Worm (Caenorhabditis elegans) whole organism, L4 larva: ENCODE data around the gene F33G12.7.

Experiments
- F10B5.3 ChIP-seq: sonication (generic microtip); optimal IDR thresholded peaks from 2 replicates; lab custom pipeline; 2016; ENCODE audit warnings: mild to moderate bottlenecking, missing genetic modification characterization, missing compliant biosample characterization
- F26F4.8 ChIP-seq: fragments of 200-800 bp; sonication (Bioruptor generic); conservative IDR thresholded peaks from 2 replicates; pipeline ENCODE4 v1.3.6; 2022; ENCODE audit warnings: missing genetic modification characterization, missing compliant biosample characterization
- F49E8.2 ChIP-seq: sonication (generic microtip); optimal IDR thresholded peaks from 2 replicates; lab custom pipeline; 2016; ENCODE audit warnings: missing compliant biosample characterization, mild to moderate bottlenecking, missing genetic modification characterization, borderline replicate concordance
- T20F7.1 ChIP-seq: fragments of 200-800 bp; sonication (Bioruptor generic); optimal IDR thresholded peaks from 2 replicates; lab custom pipeline; 2018; ENCODE audit warnings: mild to moderate bottlenecking, missing genetic modification characterization, missing compliant biosample characterization
- Y5F2A.4 ChIP-seq: fragments of 200-800 bp; sonication (Bioruptor generic); optimal IDR thresholded peaks from 2 replicates; lab custom pipeline; 2018; ENCODE audit warnings: mild to moderate bottlenecking, missing genetic modification characterization, missing compliant biosample characterization
- ZK337.2 ChIP-seq: fragments of 200-800 bp; sonication (Bioruptor generic); IDR thresholded peaks from 2 replicates; pipeline ENCODE4 v1.3.6; 2022; ENCODE audit warnings: missing genetic modification reagents, missing genetic modification characterization, missing compliant biosample characterization
- ZK546.5 ChIP-seq, 2 experiments: sonication (generic microtip); optimal IDR thresholded peaks; 2 replicates each; lab custom pipeline; 2017; ENCODE audit warnings: missing biosample characterization in 2 of 2, missing genetic modification characterization in 2 of 2
- aha-1 ChIP-seq: fragments of 150-350 bp; peaks from one replicate; lab custom pipeline; 2014; ENCODE audit warnings: missing biosample characterization, missing genetic modification characterization
- aly-2 ChIP-seq: sonication (generic microtip); optimal IDR thresholded peaks from 2 replicates; lab custom pipeline; 2018; ENCODE audit warnings: missing biosample characterization, missing genetic modification characterization
- ama-1 ChIP-seq: fragments of 150-350 bp; optimal IDR thresholded peaks from 2 replicates; lab custom pipeline; 2014; ENCODE audit warnings: inconsistent platforms, mixed read lengths
- ceh-62 ChIP-seq: sonication (generic microtip); optimal IDR thresholded peaks from 2 replicates; lab custom pipeline; 2017; ENCODE audit warnings: missing biosample characterization, missing genetic modification characterization
- ceh-82 ChIP-seq: sonication (generic microtip); optimal IDR thresholded peaks from 2 replicates; lab custom pipeline; 2017; ENCODE audit warnings: missing biosample characterization, missing genetic modification characterization
- cey-2 ChIP-seq: sonication (generic microtip); optimal IDR thresholded peaks from 3 replicates; lab custom pipeline; 2017; ENCODE audit warnings: missing genetic modification characterization, mild to moderate bottlenecking, missing compliant biosample characterization, antibody characterized with exemption, borderline replicate concordance; ENCODE audit not compliant: insufficient read depth
- ctbp-1 ChIP-seq: fragments of 200-800 bp; sonication (Bioruptor generic); IDR thresholded peaks from 2 replicates; pipeline ENCODE4 v1.3.6; 2022; ENCODE audit warnings: missing genetic modification reagents, missing genetic modification characterization, missing compliant biosample characterization
- daf-16 ChIP-seq, 3 experiments: sonication (generic microtip); optimal IDR thresholded peaks; 2 replicates each; lab custom pipeline; 2016 to 2017; ENCODE audit warnings: missing genetic modification characterization in 3 of 3, missing genetic modification reagents in 3 of 3, mild to moderate bottlenecking in 2 of 3, missing compliant biosample characterization in 2 of 3, missing biosample characterization in 1 of 3, moderate library complexity in 1 of 3
- daf-8 ChIP-seq: fragments of 200-800 bp; sonication (Bioruptor generic); IDR thresholded peaks from 2 replicates; pipeline ENCODE4 v1.3.6; 2022; ENCODE audit warnings: missing genetic modification characterization, missing compliant biosample characterization
- dmd-6 ChIP-seq: fragments of 200-800 bp; sonication (Bioruptor generic); IDR thresholded peaks from 2 replicates; pipeline ENCODE4 v1.3.6; 2022; ENCODE audit warnings: missing genetic modification reagents, missing genetic modification characterization, missing compliant biosample characterization
- dpl-1 ChIP-seq: fragments of 150-350 bp; optimal IDR thresholded peaks from 2 replicates; lab custom pipeline; 2014; ENCODE audit warnings: missing biosample characterization, missing genetic modification reagents, missing genetic modification characterization
- duxl-1 ChIP-seq: sonication (generic microtip); optimal IDR thresholded peaks from 2 replicates; lab custom pipeline; 2016; ENCODE audit warnings: mild to moderate bottlenecking, missing genetic modification characterization, moderate library complexity, missing compliant biosample characterization; ENCODE audit not compliant: poor library complexity
- dve-1 ChIP-seq: sonication (generic microtip); optimal IDR thresholded peaks from 2 replicates; lab custom pipeline; 2017; ENCODE audit warnings: antibody characterized with exemption, mild to moderate bottlenecking, missing genetic modification characterization, missing compliant biosample characterization; ENCODE audit not compliant: insufficient read depth
- fkh-10 ChIP-seq: fragments of 150-350 bp; optimal IDR thresholded peaks from 2 replicates; lab custom pipeline; 2014; ENCODE audit warnings: missing biosample characterization, missing genetic modification reagents, missing genetic modification characterization
- gei-8 ChIP-seq: fragments of 200-800 bp; sonication (Bioruptor generic); optimal IDR thresholded peaks from 2 replicates; lab custom pipeline; 2018; ENCODE audit warnings: mild to moderate bottlenecking, missing genetic modification characterization, missing compliant biosample characterization
- hlh-11 ChIP-seq: fragments of 200-800 bp; sonication (Bioruptor generic); optimal IDR thresholded peaks from 2 replicates; lab custom pipeline; 2018; ENCODE audit warnings: mild to moderate bottlenecking, missing genetic modification characterization, missing compliant biosample characterization
- hlh-30 ChIP-seq: sonication (generic microtip); optimal IDR thresholded peaks from 2 replicates; lab custom pipeline; 2017; ENCODE audit warnings: antibody characterized with exemption, mild to moderate bottlenecking, missing genetic modification characterization, missing compliant biosample characterization; ENCODE audit not compliant: insufficient read depth
- hmg-1.1 ChIP-seq: fragments of 200-800 bp; sonication (Bioruptor generic); IDR thresholded peaks from 2 replicates; pipeline ENCODE4 v1.3.6; 2022; ENCODE audit warnings: missing genetic modification reagents, missing genetic modification characterization, missing compliant biosample characterization
- jun-1 ChIP-seq: fragments of 150-350 bp; optimal IDR thresholded peaks from 2 replicates; lab custom pipeline; 2014; ENCODE audit warnings: missing biosample characterization, missing genetic modification reagents, missing genetic modification characterization
- lin-1 ChIP-seq: fragments of 200-800 bp; sonication (Bioruptor generic); IDR thresholded peaks from 2 replicates; pipeline ENCODE4 v1.3.6; 2022; ENCODE audit warnings: missing genetic modification reagents, missing genetic modification characterization, missing compliant biosample characterization
- lin-13 ChIP-seq: fragments of 150-350 bp; optimal IDR thresholded peaks from 2 replicates; lab custom pipeline; 2014; ENCODE audit warnings: missing biosample characterization, missing genetic modification reagents, missing genetic modification characterization
- lin-15B ChIP-seq: fragments of 150-350 bp; sonication (generic microtip); optimal IDR thresholded peaks from 3 replicates; lab custom pipeline; 2014; ENCODE audit warnings: missing biosample characterization, missing genetic modification characterization
- lsy-2 ChIP-seq, 2 experiments: fragments of 150-350 bp in 1 of 2; sonication (generic microtip) in 1 of 2; optimal IDR thresholded peaks; 2 replicates each; lab custom pipeline; 2014 to 2017; ENCODE audit warnings: missing biosample characterization in 2 of 2, missing genetic modification characterization in 2 of 2
- mxl-3 ChIP-seq: fragments of 200-800 bp; sonication (Bioruptor generic); optimal IDR thresholded peaks from 2 replicates; lab custom pipeline; 2018; ENCODE audit warnings: mild to moderate bottlenecking, missing genetic modification characterization, missing compliant biosample characterization
- nhr-10 ChIP-seq: fragments of 150-350 bp; optimal IDR thresholded peaks from 2 replicates; lab custom pipeline; 2014; ENCODE audit warnings: missing biosample characterization, missing genetic modification characterization
- nhr-11 ChIP-seq: fragments of 150-350 bp; optimal IDR thresholded peaks from 2 replicates; lab custom pipeline; 2014; ENCODE audit warnings: missing biosample characterization, missing genetic modification characterization
- nhr-111 ChIP-seq: fragments of 200-800 bp; sonication (Bioruptor generic); optimal IDR thresholded peaks from 2 replicates; lab custom pipeline; 2018; ENCODE audit warnings: mild to moderate bottlenecking, missing genetic modification characterization, missing compliant biosample characterization
- nhr-41 ChIP-seq: fragments of 200-800 bp; sonication (Bioruptor generic); IDR thresholded peaks from 2 replicates; pipeline ENCODE4 v1.3.6; 2022; ENCODE audit warnings: missing genetic modification reagents, missing genetic modification characterization, missing compliant biosample characterization
- pha-4 ChIP-seq, 2 experiments: fragments of 150-350 bp in 1 of 2; fragments of 200-800 bp in 1 of 2; sonication (Bioruptor generic) in 1 of 2; IDR thresholded peaks in 1 of 2; optimal IDR thresholded peaks in 1 of 2; 2 replicates each; pipeline versions ENCODE4 v1.3.6 to Lab custom; 2014 to 2022; ENCODE audit warnings: missing genetic modification characterization in 2 of 2, missing genetic modification reagents in 2 of 2, missing biosample characterization in 1 of 2, missing compliant biosample characterization in 1 of 2
- php-3 ChIP-seq: fragments of 200-800 bp; sonication (Bioruptor generic); IDR thresholded peaks from 2 replicates; pipeline ENCODE4 v1.3.6; 2022; ENCODE audit warnings: missing genetic modification reagents, missing genetic modification characterization, missing compliant biosample characterization
- pqm-1 ChIP-seq: sonication (generic microtip); optimal IDR thresholded peaks from 2 replicates; lab custom pipeline; 2017; ENCODE audit warnings: missing biosample characterization, missing genetic modification characterization
- rbr-2 ChIP-seq: sonication (generic microtip); optimal IDR thresholded peaks from 2 replicates; lab custom pipeline; 2016; ENCODE audit warnings: missing genotype, missing genetic modification characterization, missing compliant biosample characterization
- saeg-2 ChIP-seq: fragments of 200-800 bp; sonication (Bioruptor generic); IDR thresholded peaks from 2 replicates; pipeline ENCODE4 v1.3.6; 2022; ENCODE audit warnings: missing genetic modification reagents, missing genetic modification characterization, missing compliant biosample characterization
- set-16 ChIP-seq: fragments of 200-800 bp; sonication (Bioruptor generic); IDR thresholded peaks from 2 replicates; pipeline ENCODE4 v1.3.6; 2022; ENCODE audit warnings: missing genetic modification reagents, missing genetic modification characterization, missing compliant biosample characterization
- skn-1 ChIP-seq: fragments of 150-350 bp; optimal IDR thresholded peaks from 2 replicates; lab custom pipeline; 2014; ENCODE audit warnings: missing biosample characterization, missing genetic modification characterization
- spr-1 ChIP-seq: sonication (generic microtip); optimal IDR thresholded peaks from 2 replicates; lab custom pipeline; 2016; ENCODE audit warnings: mild to moderate bottlenecking, missing genetic modification characterization, missing compliant biosample characterization
- unc-62 ChIP-seq, 3 experiments: fragments of 150-350 bp in 1 of 3; sonication (generic microtip); optimal IDR thresholded peaks in 2 of 3; peaks in 1 of 3; 1 replicate in 1 of 3; 2 replicates in 2 of 3; lab custom pipeline; 2014 to 2017; ENCODE audit warnings: missing biosample characterization in 3 of 3, missing genetic modification characterization in 3 of 3, missing genetic modification reagents in 3 of 3, missing genotype in 1 of 3
- vab-7 ChIP-seq: fragments of 200-800 bp; sonication (Bioruptor generic); IDR thresholded peaks from 2 replicates; pipeline ENCODE4 v1.3.6; 2022; ENCODE audit warnings: missing genetic modification reagents, missing genetic modification characterization, missing compliant biosample characterization
- ztf-7 ChIP-seq: fragments of 150-350 bp; optimal IDR thresholded peaks from 2 replicates; lab custom pipeline; 2014; ENCODE audit warnings: missing biosample characterization, missing genetic modification characterization

Gene F33G12.7

DNA sequence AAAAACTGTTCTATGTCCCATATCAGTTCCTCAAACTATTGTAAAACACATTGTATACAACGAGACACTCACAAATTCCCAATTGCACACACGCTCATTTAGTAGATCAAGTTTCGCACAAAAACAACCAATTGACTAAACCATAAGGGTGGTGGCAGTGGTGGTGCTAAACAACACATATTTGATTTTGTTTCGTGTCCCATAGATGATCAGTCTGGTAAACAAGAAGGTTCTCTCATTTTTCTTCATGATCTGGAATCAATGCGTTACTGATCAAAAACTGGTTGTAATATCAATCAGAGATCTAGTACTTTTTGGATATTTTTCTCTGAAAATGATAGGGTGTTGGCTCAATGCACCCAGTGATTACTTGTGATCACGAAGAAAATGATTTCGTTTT, 21.9 kb downstream of the F33G12.7 start:
- TF ChIP-seq F10B5.3 (tag; lab: Kevin White, UChicago): no peak
- TF ChIP-seq aha-1 (tag; lab: Kevin White, UChicago): peak; percentile 24
- TF ChIP-seq unc-62 (GFP tag; optimal IDR thresholded peaks at IDR 0.05 in 1 of 2; lab: Kevin White, UChicago): peak in 1 of 2 experiments; percentile 77
- TF ChIP-seq unc-62 (tag; optimal IDR thresholded peaks at IDR 0.05; lab: Kevin White, UChicago): no peak
- TF ChIP-seq nhr-11 (tag; lab: Kevin White, UChicago): no peak

DNA sequence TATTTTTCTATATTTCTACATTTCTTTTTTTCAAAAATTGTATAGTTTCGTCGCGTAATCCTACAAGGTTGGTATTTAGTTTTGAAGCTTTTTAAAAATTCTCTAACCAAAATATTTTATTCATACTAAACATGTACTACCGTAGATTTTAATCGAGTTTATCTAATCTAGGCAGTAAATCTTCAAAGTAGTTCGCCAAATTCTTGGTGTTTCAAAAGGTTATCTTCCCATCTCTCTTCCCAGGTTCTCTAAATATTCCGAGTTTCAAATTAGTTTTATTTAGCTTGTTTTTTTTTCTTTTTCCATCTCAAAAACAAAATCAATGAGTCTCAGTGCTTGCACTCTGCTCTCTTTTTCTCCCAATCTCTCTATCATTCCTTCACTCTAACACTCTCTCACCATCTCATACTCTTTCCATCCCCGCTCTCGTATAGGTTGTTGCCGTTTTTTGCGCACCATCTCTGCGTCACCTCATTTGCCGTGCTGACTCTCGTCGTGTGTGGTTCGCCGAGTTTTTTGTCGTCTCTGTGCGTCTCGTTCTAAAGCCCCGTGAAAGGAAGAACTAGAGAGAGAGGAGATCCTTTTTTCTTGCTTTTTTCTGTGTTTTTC, 23.4 kb downstream of the F33G12.7 start:
- TF ChIP-seq F49E8.2 (tag; lab: Kevin White, UChicago): no peak
- TF ChIP-seq fkh-10 (GFP tag; lab: Kevin White, UChicago): peak; percentile 58
- TF ChIP-seq nhr-111 (GFP tag; lab: Kevin White, UChicago): no peak
- TF ChIP-seq lin-1 (GFP tag; lab: Robert Waterston, UW): no peak
- TF ChIP-seq ZK337.2 (GFP tag; lab: Robert Waterston, UW): no peak
- no peak for TF ChIP-seq pqm-1 (tag; lab: Kevin White, UChicago)
- TF ChIP-seq lin-15B (tag; lab: Kevin White, UChicago): no peak
- peak; percentile 89 for TF ChIP-seq hmg-1.1 (GFP tag; lab: Robert Waterston, UW)
- no peak for TF ChIP-seq cey-2 (tag; lab: Kevin White, UChicago)
- TF ChIP-seq T20F7.1: no peak
- TF ChIP-seq ceh-62 (tag; lab: Kevin White, UChicago): no peak
- TF ChIP-seq jun-1 (tag; lab: Kevin White, UChicago): no peak
- no peak for TF ChIP-seq aly-2 (tag; lab: Kevin White, UChicago)
- no peak for TF ChIP-seq saeg-2
- TF ChIP-seq unc-62 (GFP tag; optimal IDR thresholded peaks at IDR 0.05 in 1 of 2; lab: Kevin White, UChicago): peak in 1 of 2 experiments; percentile 63
- no peak for TF ChIP-seq unc-62 (tag; optimal IDR thresholded peaks at IDR 0.05; lab: Kevin White, UChicago)
- no peak for TF ChIP-seq skn-1 (tag; lab: Kevin White, UChicago)
- peak; percentile 11 to 19 for TF ChIP-seq daf-16 (GFP tag; optimal IDR thresholded peaks at IDR 0.05; lab: Kevin White, UChicago)
- TF ChIP-seq daf-16 (tag; optimal IDR thresholded peaks at IDR 0.05; lab: Kevin White, UChicago): peak; percentile 74
- TF ChIP-seq set-16 (GFP tag; lab: Robert Waterston, UW): peak; percentile 44; the same call in 1 of the 2 replicates
- TF ChIP-seq ztf-7: no peak
- peak; percentile 35 for TF ChIP-seq spr-1 (tag; lab: Kevin White, UChicago)
- peak; percentile 71 for TF ChIP-seq ctbp-1 (GFP tag; lab: Robert Waterston, UW)
- peak; percentile 59; the same call in 1 of the 2 replicates for TF ChIP-seq dmd-6 (GFP tag; lab: Robert Waterston, UW)
- peak; percentile 77 for TF ChIP-seq hlh-30 (tag; lab: Kevin White, UChicago)
- TF ChIP-seq mxl-3 (GFP tag; lab: Kevin White, UChicago): peak; percentile 66
- TF ChIP-seq dpl-1 (GFP tag; lab: Kevin White, UChicago): peak; percentile 60
- TF ChIP-seq duxl-1 (tag; lab: Kevin White, UChicago): peak; percentile 12
- TF ChIP-seq php-3 (GFP tag; lab: Robert Waterston, UW): 0 out of 2 replicates have a peak, but pooled peaks have one; percentile 16
- TF ChIP-seq hlh-11 (tag; lab: Kevin White, UChicago): peak; percentile 83
- TF ChIP-seq pha-4 (GFP tag; IDR thresholded peaks at IDR 0.05; lab: Robert Waterston, UW): peak; percentile 63; the same call in 1 of the 2 replicates
- TF ChIP-seq pha-4 (tag; optimal IDR thresholded peaks at IDR 0.05; lab: Kevin White, UChicago): no peak
- peak in 1 of 2 experiments; percentile 20 for TF ChIP-seq ZK546.5 (tag; optimal IDR thresholded peaks at IDR 0.05; lab: Kevin White, UChicago)
- TF ChIP-seq Y5F2A.4 (GFP tag; lab: Kevin White, UChicago): no peak
- TF ChIP-seq lin-13 (GFP tag; lab: Kevin White, UChicago): no peak
- no peak for TF ChIP-seq daf-8
- no peak for TF ChIP-seq nhr-41 (GFP tag; lab: Robert Waterston, UW)
- TF ChIP-seq F26F4.8 (GFP tag; lab: Robert Waterston, UW): no peak
- TF ChIP-seq ceh-82: no peak
- peak; percentile 84 for TF ChIP-seq rbr-2 (tag; lab: Kevin White, UChicago)
- TF ChIP-seq ama-1: no peak
- no peak for TF ChIP-seq gei-8
- no peak for TF ChIP-seq nhr-10 (tag; lab: Kevin White, UChicago)
- peak; percentile 78 for TF ChIP-seq dve-1 (tag; lab: Kevin White, UChicago)
- TF ChIP-seq vab-7: no peak
- TF ChIP-seq lsy-2 (tag; optimal IDR thresholded peaks at IDR 0.05; lab: Kevin White, UChicago): peak; percentile 57 to 76
